Fruit fly (Drosophila melanogaster) whole organism, embryonic: Measurements from ENCODE around the gene GABPI.
A peak's percentile ranks its signal among the peaks of the same experiment; 100 is the strongest.

Experiments
- CG10543 ChIP-seq: fragments of 200-800 bp; sonication (Bioruptor generic); optimal IDR thresholded peaks from 3 replicates; lab custom pipeline; 2017; ENCODE audit warnings: missing biosample characterization, mild to moderate bottlenecking, missing genetic modification characterization, moderate library complexity
- CG11093 ChIP-seq: fragments of 200-800 bp; sonication (Bioruptor generic); IDR thresholded peaks from 3 replicates; pipeline ENCODE4 v1.3.6; 2022; ENCODE audit warnings: missing biosample characterization, missing genetic modification characterization
- CG11247 ChIP-seq: fragments of 200-800 bp; sonication (Bioruptor generic); IDR thresholded peaks from 2 replicates; pipeline ENCODE4 v1.3.6; 2022; ENCODE audit warnings: missing biosample characterization, missing genetic modification characterization
- CG11560 ChIP-seq: fragments of 200-800 bp; sonication (Bioruptor generic); IDR thresholded peaks from 3 replicates; pipeline ENCODE4 v1.3.6; 2022; ENCODE audit warnings: missing biosample characterization, missing genetic modification characterization
- CG12104 ChIP-seq: fragments of 200-800 bp; sonication (Bioruptor generic); optimal IDR thresholded peaks from 3 replicates; lab custom pipeline; 2016; ENCODE audit warnings: missing biosample characterization, missing genetic modification characterization
- CG12659 ChIP-seq: fragments of 200-800 bp; sonication (Bioruptor generic); optimal IDR thresholded peaks from 3 replicates; lab custom pipeline; 2017; ENCODE audit warnings: mild to moderate bottlenecking, missing biosample characterization, missing genetic modification reagents, missing genetic modification characterization
- CG13624 ChIP-seq: fragments of 200-800 bp; sonication (Bioruptor generic); optimal IDR thresholded peaks from 2 replicates; lab custom pipeline; 2016; ENCODE audit warnings: missing biosample characterization, missing genetic modification characterization
- CG15601 ChIP-seq: fragments of 200-800 bp; sonication (Bioruptor generic); optimal IDR thresholded peaks from 3 replicates; lab custom pipeline; 2019; ENCODE audit warnings: missing biosample characterization, mild to moderate bottlenecking, missing genetic modification characterization, moderate library complexity
- CG17186 ChIP-seq: fragments of 200-800 bp; sonication (Bioruptor generic); optimal IDR thresholded peaks from 3 replicates; lab custom pipeline; 2017; ENCODE audit warnings: missing biosample characterization, missing genetic modification reagents, missing genetic modification characterization
- CG18764 ChIP-seq: fragments of 200-800 bp; sonication (Bioruptor generic); optimal IDR thresholded peaks from 3 replicates; lab custom pipeline; 2016; ENCODE audit warnings: missing biosample characterization, missing genetic modification characterization
- CG2116 ChIP-seq: fragments of 200-800 bp; sonication (Bioruptor generic); optimal IDR thresholded peaks from 3 replicates; lab custom pipeline; 2018; ENCODE audit warnings: missing biosample characterization, mild to moderate bottlenecking, missing genetic modification characterization
- CG2712 ChIP-seq: fragments of 200-800 bp; optimal IDR thresholded peaks from 3 replicates; lab custom pipeline; 2019; ENCODE audit warnings: missing biosample characterization, mild to moderate bottlenecking, missing genetic modification characterization, moderate library complexity
- CG3995 ChIP-seq: fragments of 200-800 bp; sonication (Bioruptor generic); optimal IDR thresholded peaks from 3 replicates; lab custom pipeline; 2016; ENCODE audit warnings: missing biosample characterization, missing genetic modification characterization
- CG6254 ChIP-seq: fragments of 200-800 bp; sonication (Bioruptor generic); optimal IDR thresholded peaks from 3 replicates; lab custom pipeline; 2017; ENCODE audit warnings: mild to moderate bottlenecking, missing biosample characterization, missing genetic modification reagents, missing genetic modification characterization
- CG6813 ChIP-seq: fragments of 200-800 bp; sonication (Bioruptor generic); optimal IDR thresholded peaks from 2 replicates; lab custom pipeline; 2017; ENCODE audit warnings: missing biosample characterization, missing genetic modification characterization, mild to moderate bottlenecking, moderate library complexity, missing genetic modification reagents
- CG7839 ChIP-seq: fragments of 200-800 bp; sonication (Bioruptor generic); optimal IDR thresholded peaks from 3 replicates; lab custom pipeline; 2018; ENCODE audit warnings: missing biosample characterization, mild to moderate bottlenecking, missing genetic modification characterization, moderate library complexity
- CG7963 ChIP-seq: fragments of 200-800 bp; sonication (Bioruptor generic); IDR thresholded peaks from 3 replicates; pipeline ENCODE4 v1.3.6; 2022; ENCODE audit warnings: missing biosample characterization, missing genetic modification characterization; ENCODE audit not compliant: partially characterized antibody
- CG8765 ChIP-seq: fragments of 200-800 bp; sonication (Bioruptor generic); IDR thresholded peaks from 2 replicates; pipeline ENCODE4 v1.3.6; 2022; ENCODE audit warnings: missing biosample characterization, missing genetic modification characterization
- CG9609 ChIP-seq: fragments of 200-800 bp; sonication (Bioruptor generic); optimal IDR thresholded peaks from 3 replicates; lab custom pipeline; 2016; ENCODE audit warnings: missing biosample characterization, missing genetic modification characterization
- Dbx ChIP-seq: fragments of 200-800 bp; sonication (Bioruptor generic); IDR thresholded peaks from 3 replicates; pipeline ENCODE4 v1.3.6; 2022; ENCODE audit warnings: missing biosample characterization, missing genetic modification characterization
- Dll ChIP-seq: fragments of 200-800 bp; sonication (Bioruptor generic); IDR thresholded peaks from 4 replicates; pipeline ENCODE4 v1.3.6; 2022; ENCODE audit warnings: missing biosample characterization, missing genetic modification characterization; ENCODE audit not compliant: partially characterized antibody
- Dp ChIP-seq: fragments of 200-800 bp; sonication (Bioruptor generic); optimal IDR thresholded peaks from 2 replicates; lab custom pipeline; 2018; ENCODE audit warnings: missing biosample characterization, mild to moderate bottlenecking, missing genetic modification characterization, moderate library complexity
- Dref ChIP-seq: fragments of 200-800 bp; sonication (Bioruptor generic); IDR thresholded peaks from 2 replicates; pipeline ENCODE4 v1.3.6; 2022; ENCODE audit warnings: missing biosample characterization, missing genetic modification characterization
- HLH3B ChIP-seq: fragments of 200-800 bp; sonication (Bioruptor generic); IDR thresholded peaks from 2 replicates; pipeline ENCODE4 v1.3.6; 2022; ENCODE audit warnings: missing biosample characterization, missing genetic modification characterization
- Hand ChIP-seq: fragments of 200-800 bp; sonication (Bioruptor generic); optimal IDR thresholded peaks from 2 replicates; lab custom pipeline; 2017; ENCODE audit warnings: mild to moderate bottlenecking, missing biosample characterization, missing genetic modification reagents, missing genetic modification characterization
- Hey ChIP-seq: fragments of 200-800 bp; sonication (Bioruptor generic); optimal IDR thresholded peaks from 3 replicates; lab custom pipeline; 2018; ENCODE audit warnings: missing biosample characterization, mild to moderate bottlenecking, missing genetic modification characterization
- HmgD ChIP-seq: fragments of 200-800 bp; sonication (Bioruptor generic); optimal IDR thresholded peaks from 3 replicates; lab custom pipeline; 2016; ENCODE audit warnings: missing biosample characterization, missing genetic modification characterization
- Kr ChIP-seq: fragments of 200-800 bp; sonication (Bioruptor generic); optimal IDR thresholded peaks from 2 replicates; lab custom pipeline; 2017; ENCODE audit warnings: missing biosample characterization, mild to moderate bottlenecking, missing genetic modification characterization
- MBD-R2 ChIP-seq: fragments of 200-800 bp; sonication (Bioruptor generic); IDR thresholded peaks from 2 replicates; pipeline ENCODE4 v1.3.6; 2022; ENCODE audit warnings: missing biosample characterization, missing genetic modification characterization
- NK7.1 ChIP-seq: fragments of 200-800 bp; sonication (Bioruptor generic); optimal IDR thresholded peaks from 3 replicates; lab custom pipeline; 2016; ENCODE audit warnings: missing biosample characterization, missing genetic modification characterization
- Neu2 ChIP-seq: fragments of 200-800 bp; sonication (Bioruptor generic); optimal IDR thresholded peaks from 3 replicates; lab custom pipeline; 2016; ENCODE audit warnings: missing biosample characterization, missing genetic modification characterization, borderline replicate concordance
- NfI ChIP-seq: fragments of 200-800 bp; sonication (Bioruptor generic); optimal IDR thresholded peaks from 3 replicates; lab custom pipeline; 2018; ENCODE audit warnings: missing biosample characterization, mild to moderate bottlenecking, missing genetic modification characterization, moderate library complexity
- Scr ChIP-seq: fragments of 200-800 bp; sonication (Bioruptor generic); IDR thresholded peaks from 2 replicates; pipeline ENCODE4 v1.3.6; 2022; ENCODE audit warnings: missing biosample characterization, missing genetic modification characterization; ENCODE audit not compliant: partially characterized antibody
- TFAM ChIP-seq: fragments of 200-800 bp; sonication (Bioruptor generic); optimal IDR thresholded peaks from 2 replicates; lab custom pipeline; 2017; ENCODE audit warnings: missing biosample characterization, missing genetic modification characterization, inconsistent platforms
- YL-1 ChIP-seq: fragments of 200-800 bp; sonication (Bioruptor generic); optimal IDR thresholded peaks from 3 replicates; lab custom pipeline; 2017; ENCODE audit warnings: missing biosample characterization, mild to moderate bottlenecking, missing genetic modification characterization
- amos ChIP-seq: fragments of 200-800 bp; sonication (Bioruptor generic); IDR thresholded peaks from 2 replicates; pipeline ENCODE4 v1.3.6; 2022; ENCODE audit warnings: missing biosample characterization, missing genetic modification characterization; ENCODE audit not compliant: partially characterized antibody
- az2 ChIP-seq: fragments of 200-800 bp; sonication (Bioruptor generic); optimal IDR thresholded peaks from 3 replicates; lab custom pipeline; 2016; ENCODE audit warnings: missing biosample characterization, missing genetic modification characterization
- dimm ChIP-seq: fragments of 200-800 bp; sonication (Bioruptor generic); IDR thresholded peaks from 2 replicates; pipeline ENCODE4 v1.3.6; 2022; ENCODE audit warnings: missing biosample characterization, missing genetic modification characterization
- hbn ChIP-seq: fragments of 200-800 bp; sonication (Bioruptor generic); IDR thresholded peaks from 2 replicates; pipeline ENCODE4 v1.3.6; 2022; ENCODE audit warnings: missing biosample characterization, missing genetic modification characterization; ENCODE audit not compliant: partially characterized antibody
- nom ChIP-seq: fragments of 200-800 bp; sonication (Bioruptor generic); optimal IDR thresholded peaks from 2 replicates; lab custom pipeline; 2017; ENCODE audit warnings: missing biosample characterization, missing genetic modification characterization, mild to moderate bottlenecking, moderate library complexity, missing genetic modification reagents
- pho ChIP-seq: fragments of 200-800 bp; sonication (Bioruptor generic); optimal IDR thresholded peaks from 2 replicates; lab custom pipeline; 2016; ENCODE audit warnings: missing biosample characterization, missing genetic modification characterization
- row ChIP-seq: fragments of 200-800 bp; sonication (Bioruptor generic); IDR thresholded peaks from 3 replicates; pipeline ENCODE4 v1.3.6; 2022; ENCODE audit warnings: missing biosample characterization, missing genetic modification characterization
- sens ChIP-seq: fragments of 200-800 bp; sonication (Bioruptor generic); peaks from one replicate; lab custom pipeline; 2016; ENCODE audit warnings: missing biosample characterization, missing genetic modification characterization
- sna ChIP-seq: fragments of 200-800 bp; sonication (Bioruptor generic); IDR thresholded peaks from 2 replicates; pipeline ENCODE4 v1.3.6; 2022; ENCODE audit warnings: missing biosample characterization, missing genetic modification characterization; ENCODE audit not compliant: partially characterized antibody
- tna ChIP-seq: fragments of 200-800 bp; sonication (Bioruptor generic); IDR thresholded peaks from 2 replicates; pipeline ENCODE4 v1.3.6; 2022; ENCODE audit warnings: missing biosample characterization, missing genetic modification characterization; ENCODE audit not compliant: partially characterized antibody
- trem ChIP-seq: fragments of 200-800 bp; optimal IDR thresholded peaks from 3 replicates; lab custom pipeline; 2019; ENCODE audit warnings: missing biosample characterization, mild to moderate bottlenecking, missing genetic modification characterization, moderate library complexity
- tup ChIP-seq: fragments of 200-800 bp; sonication (Bioruptor generic); optimal IDR thresholded peaks from 2 replicates; lab custom pipeline; 2016; ENCODE audit warnings: missing biosample characterization, mild to moderate bottlenecking, missing genetic modification characterization, moderate library complexity
- twi ChIP-seq: fragments of 200-800 bp; optimal IDR thresholded peaks from 2 replicates; lab custom pipeline; 2019; ENCODE audit warnings: missing biosample characterization, mild to moderate bottlenecking, missing genetic modification characterization, moderate library complexity
- tx ChIP-seq: fragments of 200-800 bp; sonication (Bioruptor generic); optimal IDR thresholded peaks from 2 replicates; lab custom pipeline; 2016; ENCODE audit warnings: missing biosample characterization, missing genetic modification characterization
- unc-4 ChIP-seq: fragments of 200-800 bp; sonication (Bioruptor generic); IDR thresholded peaks from 2 replicates; pipeline ENCODE4 v1.3.6; 2022; ENCODE audit warnings: missing biosample characterization, missing genetic modification characterization; ENCODE audit not compliant: partially characterized antibody
- vvl ChIP-seq: fragments of 200-800 bp; sonication (Bioruptor generic); IDR thresholded peaks from 2 replicates; pipeline ENCODE4 v1.3.6; 2022; ENCODE audit warnings: missing biosample characterization, missing genetic modification characterization

The GABPI gene

dm6 chr2L:3022986-3023385, 7.4 kb upstream of the GABPI start, which contains the start of the genes alpha4GT1 and Prp40 (continued):
- TF ChIP-seq CG11560 (tag; lab: Robert Waterston, UW) (peak; percentile 86), CG17186 (GFP tag; lab: Kevin White, UChicago) (peak; percentile 73), NK7.1 (GFP tag; lab: Kevin White, UChicago) (no peak), Dp (GFP tag; lab: Kevin White, UChicago) (peak; percentile 53), CG9609 (no peak), tup (GFP tag; lab: Kevin White, UChicago) (no peak), Neu2 (GFP tag; lab: Kevin White, UChicago) (no peak), nom (GFP tag; lab: Kevin White, UChicago) (no peak), CG6813 (GFP tag; lab: Kevin White, UChicago) (no peak), HLH3B (no peak), dimm (GFP tag; lab: Robert Waterston, UW) (no peak), TFAM (GFP tag; lab: Kevin White, UChicago) (no peak), twi (tag; lab: Kevin White, UChicago) (no peak), sna (GFP tag; lab: Robert Waterston, UW) (peak; percentile 72), CG7839 (tag; lab: Kevin White, UChicago) (no peak), CG2712 (tag; lab: Kevin White, UChicago) (no peak), Hand (GFP tag; lab: Kevin White, UChicago) (no peak), hbn (GFP tag; lab: Robert Waterston, UW) (peak; percentile 71), CG3995 (GFP tag; lab: Kevin White, UChicago) (peak; percentile 39), Hey (tag; lab: Kevin White, UChicago) (no peak), NfI (no peak), CG15601 (tag; lab: Kevin White, UChicago) (no peak), YL-1 (GFP tag; lab: Kevin White, UChicago) (peak; percentile 62), CG7963 (GFP tag; lab: Robert Waterston, UW) (peak; percentile 90), CG12104 (GFP tag; lab: Kevin White, UChicago) (no peak), amos (GFP tag; lab: Robert Waterston, UW) (peak; percentile 80), sens (GFP tag; lab: Kevin White, UChicago) (no peak), CG2116 (GFP tag; lab: Kevin White, UChicago) (peak; percentile 75), MBD-R2 (GFP tag; lab: Robert Waterston, UW) (peak; percentile 98), Dbx (GFP tag; lab: Robert Waterston, UW) (no peak), Dll (GFP tag; lab: Robert Waterston, UW) (peak; percentile 79), az2 (GFP tag; lab: Kevin White, UChicago) (no peak), row (GFP tag; lab: Robert Waterston, UW) (peak; percentile 38; the same call in 2 of the 3 replicates), trem (peak; percentile 99), CG11093 (GFP tag; lab: Robert Waterston, UW) (no peak), unc-4 (GFP tag; lab: Robert Waterston, UW) (peak; percentile 65), CG18764 (GFP tag; lab: Kevin White, UChicago) (no peak), CG8765 (no peak), tx (GFP tag; lab: Kevin White, UChicago) (no peak), tna (GFP tag; lab: Robert Waterston, UW) (peak; percentile 91), HmgD (GFP tag; lab: Kevin White, UChicago) (peak; percentile 6), CG12659 (GFP tag; lab: Kevin White, UChicago) (peak; percentile 54), Dref (GFP tag; lab: Robert Waterston, UW) (peak; percentile 99), CG13624 (peak; percentile 17), Kr (no peak), CG10543 (no peak), Scr (GFP tag; lab: Robert Waterston, UW) (peak; percentile 73), vvl (GFP tag; lab: Robert Waterston, UW) (peak; percentile 21; the same call in 1 of the 2 replicates), CG11247 (GFP tag; lab: Robert Waterston, UW) (no peak), CG6254 (GFP tag; lab: Kevin White, UChicago) (peak; percentile 70), pho (GFP tag; lab: Kevin White, UChicago) (no peak)
